Worm (Caenorhabditis elegans): ENCODE data around the gene F53H4.2.
A peak's percentile ranks its signal among the peaks of the same experiment; 100 is the strongest.

Gene F53H4.2

DNA sequence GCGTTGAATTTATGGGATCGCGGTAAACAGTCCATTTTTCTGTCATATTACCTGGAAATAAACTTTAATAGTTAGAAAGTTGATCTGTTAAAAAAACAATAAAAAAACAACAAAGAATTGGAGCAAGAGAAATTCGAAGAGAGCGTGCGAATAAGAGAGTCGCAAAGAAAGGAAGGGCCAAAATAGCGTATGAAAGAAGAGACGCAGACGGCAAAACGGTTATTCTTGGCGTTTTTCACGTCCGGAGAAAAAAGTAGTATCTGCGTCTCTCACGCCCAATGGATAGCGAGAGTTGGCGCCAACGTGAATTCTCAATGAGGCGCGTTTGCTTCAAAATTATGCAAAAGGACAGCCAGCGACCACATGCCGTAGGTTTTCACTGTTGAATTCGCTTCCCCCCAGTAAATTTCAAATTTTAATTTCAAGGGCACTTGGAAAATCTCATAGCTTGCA is 3.6 kb downstream of the F53H4.2 start, which contains the start of gene F53H4.6 (continued):
- TF ChIP-seq nhr-20 (tag; optimal IDR thresholded peaks at IDR 0.05) (peak; percentile 24), ceh-63 (GFP tag; optimal IDR thresholded peaks at IDR 0.05) (no peak), ztf-11 (tag; optimal IDR thresholded peaks at IDR 0.05) (no peak), blmp-1 (tag; optimal IDR thresholded peaks at IDR 0.05) (no peak), snu-23 (GFP tag; optimal IDR thresholded peaks at IDR 0.05) (peak; percentile 47), lin-15B (tag; optimal IDR thresholded peaks at IDR 0.05) (peak; percentile 42), elt-3 (tag; optimal IDR thresholded peaks at IDR 0.05) (no peak), skn-1 (tag; optimal IDR thresholded peaks at IDR 0.05) (no peak), C34B4.2 (tag; optimal IDR thresholded peaks at IDR 0.05) (no peak), elt-2 (tag; optimal IDR thresholded peaks at IDR 0.05) (no peak), mep-1 (tag; optimal IDR thresholded peaks at IDR 0.05) (no peak), sox-4 (tag; optimal IDR thresholded peaks at IDR 0.05) (no peak), nhr-237 (tag; optimal IDR thresholded peaks at IDR 0.05) (no peak), ceh-8 (GFP tag; optimal IDR thresholded peaks at IDR 0.05) (no peak), Y116A8C.19 (tag; optimal IDR thresholded peaks at IDR 0.05; ENCODE audit: borderline replicate concordance) (no peak), nhr-11 (tag; optimal IDR thresholded peaks at IDR 0.05) (no peak), swsn-7 (tag; optimal IDR thresholded peaks at IDR 0.05) (peak; percentile 42), nhr-47 (tag; optimal IDR thresholded peaks at IDR 0.05) (peak; percentile 69), fkh-10 (GFP tag; optimal IDR thresholded peaks at IDR 0.05) (no peak), fos-1 (tag; optimal IDR thresholded peaks at IDR 0.05) (no peak), rnt-1 (tag; optimal IDR thresholded peaks at IDR 0.05) (peak; percentile 42), egl-27 (tag; optimal IDR thresholded peaks at IDR 0.05) (no peak), jun-1 (tag; optimal IDR thresholded peaks at IDR 0.05) (peak; percentile 15), ama-1 (optimal IDR thresholded peaks at IDR 0.05) (no peak), unc-86 (tag; optimal IDR thresholded peaks at IDR 0.05) (peak; percentile 67), lin-13 (GFP tag; optimal IDR thresholded peaks at IDR 0.05) (no peak), dpl-1 (GFP tag; optimal IDR thresholded peaks at IDR 0.05) (peak; percentile 22 to 62 (median 23)), egl-13 (tag; optimal IDR thresholded peaks at IDR 0.05) (no peak), F16B12.6 (tag; optimal IDR thresholded peaks at IDR 0.05) (no peak), pqm-1 (tag; optimal IDR thresholded peaks at IDR 0.05) (no peak), unc-30 (tag; optimal IDR thresholded peaks at IDR 0.05) (no peak), irx-1 (tag; optimal IDR thresholded peaks at IDR 0.05) (no peak), sup-37 (GFP tag; optimal IDR thresholded peaks at IDR 0.05) (no peak), fkh-8 (tag; optimal IDR thresholded peaks at IDR 0.05) (peak; percentile 46), nhr-85 (tag) (peak; percentile 34), hpl-2 (GFP tag; optimal IDR thresholded peaks at IDR 0.05) (no peak), nhr-19 (GFP tag; conservative IDR thresholded peaks at IDR 0.05) (peak; percentile 74), sptf-1 (tag; optimal IDR thresholded peaks at IDR 0.05) (no peak), nhr-28 (tag; optimal IDR thresholded peaks at IDR 0.05) (no peak), C16A3.4 (tag; optimal IDR thresholded peaks at IDR 0.05) (no peak), isw-1 (GFP tag; IDR thresholded peaks at IDR 0.05) (peak; percentile 72), lin-35 (GFP tag; optimal IDR thresholded peaks at IDR 0.05) (peak; percentile 38 to 41), ceh-88 (GFP tag; IDR thresholded peaks at IDR 0.05) (peak; percentile 78), ceh-82 (tag; optimal IDR thresholded peaks at IDR 0.05) (no peak), ces-1 (GFP tag; optimal IDR thresholded peaks at IDR 0.05) (no peak), fkh-4 (tag; optimal IDR thresholded peaks at IDR 0.05; ENCODE audit: borderline replicate concordance) (no peak), nhr-76 (tag; optimal IDR thresholded peaks at IDR 0.05) (no peak), hlh-17 (GFP tag; optimal IDR thresholded peaks at IDR 0.05; ENCODE audit: borderline replicate concordance) (no peak), nhr-90 (tag; optimal IDR thresholded peaks at IDR 0.05; ENCODE audit: poor library complexity) (no peak), xbp-1 (tag; optimal IDR thresholded peaks at IDR 0.05) (peak; percentile 43), pax-3 (tag; optimal IDR thresholded peaks at IDR 0.05) (peak; percentile 44), C04F5.9 (tag; optimal IDR thresholded peaks at IDR 0.05) (no peak)
